Fruit fly (Drosophila melanogaster): ENCODE results near the gene Pka-R1.

DNA sequence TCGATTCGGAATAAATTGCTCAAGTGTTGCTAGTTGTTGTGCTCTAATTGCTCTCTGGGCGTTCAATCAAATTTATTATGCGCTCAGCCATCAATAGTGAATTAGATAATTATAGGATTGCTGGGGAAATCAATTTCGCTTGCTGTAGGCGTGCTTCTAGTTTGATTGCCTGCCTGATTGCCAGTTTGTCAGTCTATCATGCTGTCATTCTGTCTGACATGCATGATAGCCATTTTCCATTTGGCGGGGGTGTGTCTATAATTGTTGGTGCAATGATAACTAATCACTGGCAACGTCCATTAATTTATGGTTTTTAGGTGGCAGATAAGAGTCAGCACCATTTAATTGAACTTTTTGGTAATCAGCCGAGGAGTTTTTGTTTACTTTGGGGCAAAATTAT, 41.7 kb downstream of the Pka-R1 start:
- TF ChIP-seq Dif (GFP tag; optimal IDR thresholded peaks at IDR 0.05; ENCODE audit: partially characterized antibody) (no peak), Hr78 (GFP tag; optimal IDR thresholded peaks at IDR 0.05) (no peak), ey (GFP tag; optimal IDR thresholded peaks at IDR 0.05) (no peak), Rel (GFP tag; optimal IDR thresholded peaks at IDR 0.05) (no peak), Rel (tag; optimal IDR thresholded peaks at IDR 0.05) (no peak), HLH106 (tag; optimal IDR thresholded peaks at IDR 0.05) (no peak), Hnf4 (GFP tag; optimal IDR thresholded peaks at IDR 0.05) (no peak), dsf (GFP tag; optimal IDR thresholded peaks at IDR 0.05; ENCODE audit: borderline replicate concordance) (no peak)
